Fruit fly (Drosophila melanogaster): ENCODE data around the gene Grp170.

DNA sequence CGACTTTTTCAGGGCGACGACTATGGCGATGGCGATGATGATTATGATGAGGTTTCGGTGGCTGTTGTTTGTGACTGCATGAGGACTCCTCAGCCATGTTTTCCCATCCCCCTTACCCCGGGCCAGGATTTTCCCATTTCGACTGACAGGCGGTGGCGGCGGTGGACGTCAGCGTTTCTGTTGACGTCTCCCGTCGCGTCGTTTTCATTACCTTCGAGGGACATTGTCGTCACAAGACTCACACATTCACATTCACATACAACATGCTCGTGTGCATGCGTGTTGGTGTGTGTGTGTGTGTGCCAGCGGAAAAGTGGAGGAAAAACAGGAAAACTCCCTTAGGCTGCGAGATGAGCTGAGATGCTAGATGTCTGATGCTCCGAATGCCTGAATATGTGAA lies 44.9 kb upstream of the Grp170 start:
- no peak for TF ChIP-seq CG12768 (GFP tag; optimal IDR thresholded peaks at IDR 0.05)
- TF ChIP-seq CG11617 (GFP tag; optimal IDR thresholded peaks at IDR 0.05), result no peak
- TF ChIP-seq kay (GFP tag; ENCODE audit: borderline replicate concordance), result no peak
- no peak for TF ChIP-seq CG33017 (tag; optimal IDR thresholded peaks at IDR 0.05)
- TF ChIP-seq Crg-1 (GFP tag; optimal IDR thresholded peaks at IDR 0.05), result no peak
- TF ChIP-seq CG7101 (tag; optimal IDR thresholded peaks at IDR 0.05), result no peak
- TF ChIP-seq ovo (GFP tag; optimal IDR thresholded peaks at IDR 0.05), result no peak

Measured in whole organism, adult.